Worm (Caenorhabditis elegans): Measurements from ENCODE around the gene R08C7.1.

R08C7.1 gene

DNA sequence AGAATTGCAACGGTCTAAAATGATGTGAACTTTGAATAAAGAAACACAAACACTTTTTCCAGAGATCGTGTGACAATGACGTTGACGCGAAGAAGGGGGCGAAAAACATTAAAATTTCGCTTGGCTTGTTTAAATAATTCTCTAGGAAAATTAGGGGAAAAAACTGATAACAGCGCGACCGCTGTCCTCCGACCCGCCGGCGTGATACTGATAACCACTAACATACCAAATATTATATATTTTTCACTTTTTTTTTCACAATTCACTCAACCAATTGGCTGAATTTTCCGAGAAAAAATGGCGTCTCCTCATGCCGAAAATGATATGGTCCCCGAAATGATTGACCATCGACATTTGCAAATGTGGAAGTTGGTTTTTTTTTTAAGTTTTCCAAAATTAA lies 1.8 kb upstream of the R08C7.1 start:
- TF ChIP-seq nhr-237 (tag; optimal IDR thresholded peaks at IDR 0.05) (no peak), mml-1 (tag; optimal IDR thresholded peaks at IDR 0.05) (no peak), skn-1 (tag; optimal IDR thresholded peaks at IDR 0.05) (no peak), daf-12 (tag; optimal IDR thresholded peaks at IDR 0.05) (no peak), ceh-82 (tag; optimal IDR thresholded peaks at IDR 0.05) (no peak), pha-4 (tag; optimal IDR thresholded peaks at IDR 0.05) (peak; percentile 38), ama-1 (optimal IDR thresholded peaks at IDR 0.05) (peak; percentile 13), nhr-23 (tag; optimal IDR thresholded peaks at IDR 0.05) (peak; percentile 5), nhr-25 (tag; optimal IDR thresholded peaks at IDR 0.05) (no peak), nhr-43 (tag; optimal IDR thresholded peaks at IDR 0.05; ENCODE audit: poor library complexity, severe bottlenecking) (peak; percentile 57), nhr-12 (tag; optimal IDR thresholded peaks at IDR 0.05) (no peak), fkh-10 (GFP tag; optimal IDR thresholded peaks at IDR 0.05) (no peak), egl-27 (tag; optimal IDR thresholded peaks at IDR 0.05) (no peak), ceh-9 (tag; optimal IDR thresholded peaks at IDR 0.05) (no peak), zag-1 (tag; optimal IDR thresholded peaks at IDR 0.05) (no peak), ztf-11 (tag; optimal IDR thresholded peaks at IDR 0.05) (no peak), lin-15B (tag; optimal IDR thresholded peaks at IDR 0.05) (no peak), pqm-1 (tag; optimal IDR thresholded peaks at IDR 0.05) (peak; percentile 88), elt-2 (tag; optimal IDR thresholded peaks at IDR 0.05) (peak; percentile 86)

DNA sequence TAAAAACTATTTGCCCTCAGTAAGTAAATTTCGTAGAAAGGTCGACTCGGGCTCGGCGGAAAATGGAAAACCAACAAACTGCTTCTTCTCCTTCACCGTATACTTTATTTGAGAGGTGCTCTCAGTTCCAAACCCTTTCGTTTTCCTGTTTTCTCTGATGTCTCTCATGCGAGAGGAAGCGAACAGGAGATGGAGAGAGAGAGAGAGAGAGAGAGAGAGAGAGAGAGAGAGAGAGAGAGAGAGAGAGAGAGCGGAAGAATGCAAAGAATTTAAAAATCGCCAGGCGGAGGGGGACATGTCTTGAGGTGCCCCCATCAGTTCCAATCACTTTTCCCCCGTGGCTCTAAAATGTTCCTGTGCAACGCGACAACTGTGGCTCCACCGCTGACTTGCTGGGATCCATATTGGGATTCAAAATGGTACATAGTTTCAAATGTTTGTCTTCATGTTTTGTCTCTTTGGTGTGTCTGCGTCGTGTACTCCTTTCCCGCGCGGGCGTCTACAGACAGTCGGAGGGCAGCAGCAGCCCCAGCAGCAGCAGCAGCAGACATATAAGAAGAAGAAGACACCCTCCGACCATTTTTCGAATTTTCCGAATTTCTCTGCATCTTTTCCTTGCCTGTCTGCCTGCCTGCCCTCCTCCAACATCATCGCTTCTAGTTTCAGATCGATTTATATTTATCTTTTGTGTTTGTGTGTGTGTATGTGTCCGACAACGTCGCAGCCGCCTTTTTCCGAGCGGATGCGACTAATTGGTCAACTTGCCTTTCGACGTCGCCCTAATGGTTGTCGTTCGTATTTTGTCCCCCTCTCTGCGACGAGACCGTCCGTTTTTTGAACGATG lies 2.9 kb downstream of the R08C7.1 start, which contains the start of gene R08C7.11:
R08C7.11 (minus strand) TSS at position 608 of the 844 bp plus-strand sequence.
- TF ChIP-seq R02D3.7 (tag; optimal IDR thresholded peaks at IDR 0.05) (no peak), nhr-67 (tag; optimal IDR thresholded peaks at IDR 0.05) (no peak), nhr-23 (tag; optimal IDR thresholded peaks at IDR 0.05) (peak; percentile 68), lin-15B (tag; optimal IDR thresholded peaks at IDR 0.05) (no peak), fos-1 (tag; optimal IDR thresholded peaks at IDR 0.05) (no peak), nhr-25 (tag; optimal IDR thresholded peaks at IDR 0.05) (peak; percentile 78), aly-2 (tag; optimal IDR thresholded peaks at IDR 0.05) (no peak), ZK546.5 (tag; optimal IDR thresholded peaks at IDR 0.05) (no peak), hmg-11 (tag; optimal IDR thresholded peaks at IDR 0.05) (no peak), nhr-76 (tag; optimal IDR thresholded peaks at IDR 0.05) (no peak), ztf-11 (tag; optimal IDR thresholded peaks at IDR 0.05) (no peak), nhr-43 (tag; optimal IDR thresholded peaks at IDR 0.05; ENCODE audit: poor library complexity, severe bottlenecking) (peak; percentile 23), ceh-82 (tag; optimal IDR thresholded peaks at IDR 0.05) (no peak), ceh-16 (tag; optimal IDR thresholded peaks at IDR 0.05) (no peak), ceh-9 (tag; optimal IDR thresholded peaks at IDR 0.05) (no peak), ama-1 (optimal IDR thresholded peaks at IDR 0.05) (no peak), nhr-77 (tag; optimal IDR thresholded peaks at IDR 0.05) (no peak), nhr-12 (tag; optimal IDR thresholded peaks at IDR 0.05) (no peak), nfya-1 (tag; optimal IDR thresholded peaks at IDR 0.05; ENCODE audit: insufficient read depth) (peak; percentile 33), ceh-28 (tag; optimal IDR thresholded peaks at IDR 0.05) (peak; percentile 34), lsy-12 (tag; optimal IDR thresholded peaks at IDR 0.05) (no peak), daf-12 (tag; optimal IDR thresholded peaks at IDR 0.05) (no peak), tbx-2 (tag; optimal IDR thresholded peaks at IDR 0.05) (no peak), jun-1 (tag; optimal IDR thresholded peaks at IDR 0.05) (no peak), mdl-1 (tag; optimal IDR thresholded peaks at IDR 0.05) (no peak), elt-1 (tag; optimal IDR thresholded peaks at IDR 0.05) (no peak), egl-27 (tag; optimal IDR thresholded peaks at IDR 0.05) (no peak), mml-1 (tag; optimal IDR thresholded peaks at IDR 0.05) (no peak), elt-3 (tag; optimal IDR thresholded peaks at IDR 0.05) (peak in 1 of 3 experiments; percentile 17), pha-4 (tag; optimal IDR thresholded peaks at IDR 0.05) (peak; percentile 67), zag-1 (tag; optimal IDR thresholded peaks at IDR 0.05) (no peak), fkh-2 (tag; optimal IDR thresholded peaks at IDR 0.05) (no peak), eor-1 (tag; optimal IDR thresholded peaks at IDR 0.05) (no peak), fkh-10 (GFP tag; optimal IDR thresholded peaks at IDR 0.05) (no peak), skn-1 (tag; optimal IDR thresholded peaks at IDR 0.05) (no peak), egl-5 (tag; optimal IDR thresholded peaks at IDR 0.05) (no peak), nhr-11 (tag; optimal IDR thresholded peaks at IDR 0.05) (no peak), ztf-4 (tag; optimal IDR thresholded peaks at IDR 0.05) (no peak), elt-2 (tag; optimal IDR thresholded peaks at IDR 0.05) (peak; percentile 14), nhr-28 (tag; optimal IDR thresholded peaks at IDR 0.05) (no peak), lin-39 (tag; optimal IDR thresholded peaks at IDR 0.05) (peak; percentile 31), unc-39 (tag; optimal IDR thresholded peaks at IDR 0.05) (no peak), unc-62 (GFP tag; optimal IDR thresholded peaks at IDR 0.05) (no peak), snpc-4 (tag; optimal IDR thresholded peaks at IDR 0.05) (peak; percentile 1), nhr-237 (tag; optimal IDR thresholded peaks at IDR 0.05) (no peak), sea-2 (GFP tag; optimal IDR thresholded peaks at IDR 0.05) (no peak), pqm-1 (tag; optimal IDR thresholded peaks at IDR 0.05) (no peak)

Data from whole organism, L3 larva.